Worm (Caenorhabditis elegans) whole organism, L2 larva: ENCODE data around the gene imp-2.

Experiments
- ceh-82 ChIP-seq: fragments of 150-350 bp; optimal IDR thresholded peaks from 2 replicates; lab custom pipeline; 2014; ENCODE audit warnings: missing biosample characterization, missing genetic modification characterization
- nhr-21 ChIP-seq: fragments of 150-350 bp; optimal IDR thresholded peaks from 2 replicates; lab custom pipeline; 2014; ENCODE audit warnings: missing biosample characterization, missing genetic modification characterization
- nhr-25 ChIP-seq: fragments of 150-350 bp; sonication (generic microtip); optimal IDR thresholded peaks from 3 replicates; lab custom pipeline; 2014; ENCODE audit warnings: missing biosample characterization, missing genetic modification characterization
- ztf-11 ChIP-seq: sonication (generic microtip); optimal IDR thresholded peaks from 2 replicates; lab custom pipeline; 2017; ENCODE audit warnings: missing biosample characterization, missing genetic modification characterization

- TF ChIP-seq nhr-25 (tag; lab: Kevin White, UChicago) (no peak), ztf-11 (no peak), ceh-82 (tag; lab: Kevin White, UChicago) (no peak), nhr-21 (no peak)
Observed at ce11 chrIV:11097795-11098194, 20.9 kb downstream of the imp-2 start, which contains the start of gene M7.12.
